Fruit fly (Drosophila melanogaster) whole organism: ENCODE data around the gene CG14154.
A peak's percentile ranks its signal among the peaks of the same experiment; 100 is the strongest.

Experiments
- CG8478 ChIP-seq: fragments of >200 bp; optimal IDR thresholded peaks from 2 replicates; lab custom pipeline; 2018; ENCODE audit warnings: inconsistent platforms
- Dll ChIP-seq: fragments of >200 bp; optimal IDR thresholded peaks from 2 replicates; lab custom pipeline; 2017
- EcR ChIP-seq, 2 experiments: fragments of >200 bp; optimal IDR thresholded peaks; 2 replicates each; lab custom pipeline; 2017; ENCODE audit warnings: missing biosample characterization in 2 of 2, missing genetic modification characterization in 2 of 2, missing genetic modification reagents in 2 of 2
- pan ChIP-seq: fragments of >200 bp; optimal IDR thresholded peaks from 2 replicates; lab custom pipeline; 2017
- psq ChIP-seq: fragments of >200 bp; optimal IDR thresholded peaks from 2 replicates; lab custom pipeline; 2017

DNA sequence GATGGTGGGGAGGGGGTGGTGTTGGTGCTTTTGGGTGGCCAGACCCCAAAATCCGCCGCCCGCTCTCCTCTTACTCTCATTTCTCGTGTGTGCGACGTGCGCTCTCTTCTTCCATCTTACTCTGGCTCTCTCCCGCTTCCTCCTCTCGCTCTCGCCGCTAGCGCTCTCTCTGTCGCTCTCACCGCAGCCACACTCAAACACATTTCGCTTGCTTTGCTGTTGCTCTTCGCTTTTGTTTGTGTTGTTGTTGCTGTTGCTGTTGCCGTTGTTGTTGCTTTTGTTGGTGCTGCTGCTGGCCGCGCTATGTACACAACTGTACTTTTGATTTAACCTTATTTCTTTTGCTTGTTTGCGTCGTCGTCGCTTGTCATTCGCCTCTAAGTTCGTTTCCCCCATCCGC, 40.1 kb downstream of the CG14154 start:
- TF ChIP-seq psq (no peak), Dll (lab: Kevin White, UChicago) (peak; percentile 99), CG8478 (peak; percentile 17), pan (lab: Kevin White, UChicago) (no peak), EcR (GFP tag; optimal IDR thresholded peaks at IDR 0.05; lab: Kevin White, UChicago) (no peak)
